Worm (Caenorhabditis elegans) whole organism, L4 larva: Measurements from ENCODE around the gene M116.5.

Experiments
- F37D6.2 ChIP-seq: sonication (generic microtip); optimal IDR thresholded peaks from 2 replicates; lab custom pipeline; 2016; ENCODE audit warnings: mild to moderate bottlenecking, missing genetic modification characterization, missing compliant biosample characterization
- F49E8.2 ChIP-seq: sonication (generic microtip); optimal IDR thresholded peaks from 2 replicates; lab custom pipeline; 2016; ENCODE audit warnings: missing compliant biosample characterization, mild to moderate bottlenecking, missing genetic modification characterization, borderline replicate concordance
- Y5F2A.4 ChIP-seq: fragments of 200-800 bp; sonication (Bioruptor generic); optimal IDR thresholded peaks from 2 replicates; lab custom pipeline; 2018; ENCODE audit warnings: mild to moderate bottlenecking, missing genetic modification characterization, missing compliant biosample characterization
- Y75B8A.6 ChIP-seq: fragments of 200-800 bp; sonication (Bioruptor generic); IDR thresholded peaks from 2 replicates; pipeline ENCODE4 v1.3.6; 2022; ENCODE audit warnings: missing genetic modification reagents, missing genetic modification characterization, missing compliant biosample characterization
- ZK546.5 ChIP-seq, 2 experiments: sonication (generic microtip); optimal IDR thresholded peaks; 2 replicates each; lab custom pipeline; 2017; ENCODE audit warnings: missing biosample characterization in 2 of 2, missing genetic modification characterization in 2 of 2
- aha-1 ChIP-seq: fragments of 150-350 bp; peaks from one replicate; lab custom pipeline; 2014; ENCODE audit warnings: missing biosample characterization, missing genetic modification characterization
- ama-1 ChIP-seq: fragments of 150-350 bp; optimal IDR thresholded peaks from 2 replicates; lab custom pipeline; 2014; ENCODE audit warnings: inconsistent platforms, mixed read lengths
- arid-1 ChIP-seq: fragments of 200-800 bp; sonication (Bioruptor generic); conservative IDR thresholded peaks from 2 replicates; pipeline ENCODE4 v1.3.6; 2022; ENCODE audit warnings: missing genetic modification reagents, missing genetic modification characterization, missing compliant biosample characterization
- ceh-32 ChIP-seq: sonication (generic microtip); optimal IDR thresholded peaks from 2 replicates; lab custom pipeline; 2016; ENCODE audit warnings: mild to moderate bottlenecking, missing genetic modification characterization, missing compliant biosample characterization; ENCODE audit not compliant: poor library complexity
- ceh-44 ChIP-seq: fragments of 200-800 bp; sonication (Bioruptor generic); IDR thresholded peaks from 2 replicates; pipeline ENCODE4 v1.3.6; 2022; ENCODE audit warnings: missing genetic modification reagents, missing genetic modification characterization, missing compliant biosample characterization
- ceh-82 ChIP-seq: sonication (generic microtip); optimal IDR thresholded peaks from 2 replicates; lab custom pipeline; 2017; ENCODE audit warnings: missing biosample characterization, missing genetic modification characterization
- ces-1 ChIP-seq: fragments of 150-350 bp; sonication (generic microtip); optimal IDR thresholded peaks from 4 replicates; lab custom pipeline; 2014; ENCODE audit warnings: missing biosample characterization, missing genetic modification reagents, missing genetic modification characterization
- daf-12 ChIP-seq: fragments of 150-350 bp; optimal IDR thresholded peaks from 2 replicates; lab custom pipeline; 2014; ENCODE audit warnings: missing biosample characterization, missing genetic modification reagents, missing genetic modification characterization
- daf-16 ChIP-seq, 3 experiments: sonication (generic microtip); optimal IDR thresholded peaks; 2 replicates each; lab custom pipeline; 2016 to 2017; ENCODE audit warnings: missing genetic modification characterization in 3 of 3, missing genetic modification reagents in 3 of 3, mild to moderate bottlenecking in 2 of 3, missing compliant biosample characterization in 2 of 3, missing biosample characterization in 1 of 3, moderate library complexity in 1 of 3
- dmd-6 ChIP-seq: fragments of 200-800 bp; sonication (Bioruptor generic); IDR thresholded peaks from 2 replicates; pipeline ENCODE4 v1.3.6; 2022; ENCODE audit warnings: missing genetic modification reagents, missing genetic modification characterization, missing compliant biosample characterization
- dmd-8 ChIP-seq: fragments of 200-800 bp; sonication (Bioruptor generic); IDR thresholded peaks from 2 replicates; pipeline ENCODE4 v1.3.6; 2022; ENCODE audit warnings: missing genetic modification characterization, missing compliant biosample characterization
- dmd-9 ChIP-seq: fragments of 200-800 bp; sonication (Bioruptor generic); IDR thresholded peaks from 2 replicates; pipeline ENCODE4 v1.3.6; 2022; ENCODE audit warnings: missing genetic modification reagents, missing genetic modification characterization, missing compliant biosample characterization
- egl-43 ChIP-seq: fragments of 200-800 bp; sonication (Bioruptor generic); IDR thresholded peaks from 2 replicates; pipeline ENCODE4 v1.3.6; 2022; ENCODE audit warnings: missing genetic modification reagents, missing genetic modification characterization, missing compliant biosample characterization
- fkh-10 ChIP-seq: fragments of 150-350 bp; optimal IDR thresholded peaks from 2 replicates; lab custom pipeline; 2014; ENCODE audit warnings: missing biosample characterization, missing genetic modification reagents, missing genetic modification characterization
- fos-1 ChIP-seq: fragments of 150-350 bp; optimal IDR thresholded peaks from 2 replicates; lab custom pipeline; 2014; ENCODE audit warnings: missing biosample characterization, missing genetic modification characterization
- gei-8 ChIP-seq: fragments of 200-800 bp; sonication (Bioruptor generic); optimal IDR thresholded peaks from 2 replicates; lab custom pipeline; 2018; ENCODE audit warnings: mild to moderate bottlenecking, missing genetic modification characterization, missing compliant biosample characterization
- hif-1 ChIP-seq, 2 experiments: sonication (generic microtip); optimal IDR thresholded peaks; 2 replicates each; lab custom pipeline; 2016 to 2017; ENCODE audit warnings: missing compliant biosample characterization in 2 of 2, missing genetic modification characterization in 2 of 2, missing genetic modification reagents in 2 of 2, missing genotype in 2 of 2, mild to moderate bottlenecking in 1 of 2
- hlh-30 ChIP-seq: sonication (generic microtip); optimal IDR thresholded peaks from 2 replicates; lab custom pipeline; 2017; ENCODE audit warnings: antibody characterized with exemption, mild to moderate bottlenecking, missing genetic modification characterization, missing compliant biosample characterization; ENCODE audit not compliant: insufficient read depth
- hmg-1.1 ChIP-seq: fragments of 200-800 bp; sonication (Bioruptor generic); IDR thresholded peaks from 2 replicates; pipeline ENCODE4 v1.3.6; 2022; ENCODE audit warnings: missing genetic modification reagents, missing genetic modification characterization, missing compliant biosample characterization
- jun-1 ChIP-seq: fragments of 150-350 bp; optimal IDR thresholded peaks from 2 replicates; lab custom pipeline; 2014; ENCODE audit warnings: missing biosample characterization, missing genetic modification reagents, missing genetic modification characterization
- lin-39 ChIP-seq: fragments of 150-350 bp; optimal IDR thresholded peaks from 2 replicates; lab custom pipeline; 2014; ENCODE audit warnings: missing biosample characterization, missing genetic modification reagents, missing genetic modification characterization
- lir-3 ChIP-seq: sonication (generic microtip); optimal IDR thresholded peaks from 2 replicates; lab custom pipeline; 2016; ENCODE audit warnings: mild to moderate bottlenecking, missing genetic modification characterization, missing compliant biosample characterization
- madf-9 ChIP-seq: fragments of 200-800 bp; sonication (Bioruptor generic); conservative IDR thresholded peaks from 2 replicates; pipeline ENCODE4 v1.3.6; 2022; ENCODE audit warnings: missing genetic modification reagents, missing genetic modification characterization, missing compliant biosample characterization
- mxl-2 ChIP-seq: fragments of 200-800 bp; sonication (Bioruptor generic); conservative IDR thresholded peaks from 2 replicates; pipeline ENCODE4 v1.3.6; 2022; ENCODE audit warnings: missing genetic modification reagents, missing genetic modification characterization, missing compliant biosample characterization
- nhr-11 ChIP-seq: fragments of 150-350 bp; optimal IDR thresholded peaks from 2 replicates; lab custom pipeline; 2014; ENCODE audit warnings: missing biosample characterization, missing genetic modification characterization
- nhr-111 ChIP-seq: fragments of 200-800 bp; sonication (Bioruptor generic); optimal IDR thresholded peaks from 2 replicates; lab custom pipeline; 2018; ENCODE audit warnings: mild to moderate bottlenecking, missing genetic modification characterization, missing compliant biosample characterization
- nhr-25 ChIP-seq: sonication (generic microtip); optimal IDR thresholded peaks from 2 replicates; lab custom pipeline; 2017; ENCODE audit warnings: missing genetic modification characterization, mild to moderate bottlenecking, missing compliant biosample characterization, antibody characterized with exemption, moderate library complexity, borderline replicate concordance; ENCODE audit not compliant: insufficient read depth
- nhr-6 ChIP-seq: fragments of 150-350 bp; optimal IDR thresholded peaks from 2 replicates; lab custom pipeline; 2014; ENCODE audit warnings: missing biosample characterization, missing genetic modification characterization
- nhr-77 ChIP-seq: fragments of 150-350 bp; optimal IDR thresholded peaks from 2 replicates; lab custom pipeline; 2014; ENCODE audit warnings: missing biosample characterization, missing genetic modification characterization
- rbr-2 ChIP-seq: sonication (generic microtip); optimal IDR thresholded peaks from 2 replicates; lab custom pipeline; 2016; ENCODE audit warnings: missing genotype, missing genetic modification characterization, missing compliant biosample characterization
- saeg-2 ChIP-seq: fragments of 200-800 bp; sonication (Bioruptor generic); IDR thresholded peaks from 2 replicates; pipeline ENCODE4 v1.3.6; 2022; ENCODE audit warnings: missing genetic modification reagents, missing genetic modification characterization, missing compliant biosample characterization
- set-16 ChIP-seq: fragments of 200-800 bp; sonication (Bioruptor generic); IDR thresholded peaks from 2 replicates; pipeline ENCODE4 v1.3.6; 2022; ENCODE audit warnings: missing genetic modification reagents, missing genetic modification characterization, missing compliant biosample characterization
- snpc-4 ChIP-seq: fragments of 150-350 bp; optimal IDR thresholded peaks from 2 replicates; lab custom pipeline; 2014; ENCODE audit warnings: missing biosample characterization, missing genetic modification characterization
- spr-3 ChIP-seq: fragments of 200-800 bp; sonication (Bioruptor generic); optimal IDR thresholded peaks from 2 replicates; lab custom pipeline; 2018; ENCODE audit warnings: mild to moderate bottlenecking, missing genetic modification characterization, missing compliant biosample characterization
- tag-97 ChIP-seq: fragments of 200-800 bp; sonication (Bioruptor generic); IDR thresholded peaks from 2 replicates; pipeline ENCODE4 v1.3.6; 2022; ENCODE audit warnings: missing genetic modification characterization, missing compliant biosample characterization
- unc-39 ChIP-seq: sonication (generic microtip); optimal IDR thresholded peaks from 2 replicates; lab custom pipeline; 2017; ENCODE audit warnings: missing biosample characterization, missing genetic modification characterization
- unc-62 ChIP-seq, 3 experiments: fragments of 150-350 bp in 1 of 3; sonication (generic microtip); optimal IDR thresholded peaks in 2 of 3; peaks in 1 of 3; 1 replicate in 1 of 3; 2 replicates in 2 of 3; lab custom pipeline; 2014 to 2017; ENCODE audit warnings: missing biosample characterization in 3 of 3, missing genetic modification characterization in 3 of 3, missing genetic modification reagents in 3 of 3, missing genotype in 1 of 3
- vab-7 ChIP-seq: fragments of 200-800 bp; sonication (Bioruptor generic); IDR thresholded peaks from 2 replicates; pipeline ENCODE4 v1.3.6; 2022; ENCODE audit warnings: missing genetic modification reagents, missing genetic modification characterization, missing compliant biosample characterization
- zag-1 ChIP-seq: fragments of 150-350 bp; optimal IDR thresholded peaks from 2 replicates; lab custom pipeline; 2014; ENCODE audit warnings: missing biosample characterization, missing genetic modification characterization
- zfp-2 ChIP-seq: sonication (generic microtip); optimal IDR thresholded peaks from 2 replicates; lab custom pipeline; 2016; ENCODE audit warnings: mild to moderate bottlenecking, missing genetic modification characterization, missing compliant biosample characterization
- zfp-3 ChIP-seq: fragments of 200-800 bp; sonication (Bioruptor generic); conservative IDR thresholded peaks from 2 replicates; pipeline ENCODE4 v1.3.6; 2022; ENCODE audit warnings: missing genetic modification reagents, missing genetic modification characterization, missing compliant biosample characterization
- zip-11 ChIP-seq: fragments of 200-800 bp; sonication (Bioruptor generic); IDR thresholded peaks from 2 replicates; pipeline ENCODE4 v1.3.6; 2022; ENCODE audit warnings: missing genetic modification characterization, missing compliant biosample characterization
- zip-2 ChIP-seq: fragments of 150-350 bp; optimal IDR thresholded peaks from 2 replicates; lab custom pipeline; 2014; ENCODE audit warnings: missing biosample characterization, missing genetic modification characterization

M116.5 gene

DNA sequence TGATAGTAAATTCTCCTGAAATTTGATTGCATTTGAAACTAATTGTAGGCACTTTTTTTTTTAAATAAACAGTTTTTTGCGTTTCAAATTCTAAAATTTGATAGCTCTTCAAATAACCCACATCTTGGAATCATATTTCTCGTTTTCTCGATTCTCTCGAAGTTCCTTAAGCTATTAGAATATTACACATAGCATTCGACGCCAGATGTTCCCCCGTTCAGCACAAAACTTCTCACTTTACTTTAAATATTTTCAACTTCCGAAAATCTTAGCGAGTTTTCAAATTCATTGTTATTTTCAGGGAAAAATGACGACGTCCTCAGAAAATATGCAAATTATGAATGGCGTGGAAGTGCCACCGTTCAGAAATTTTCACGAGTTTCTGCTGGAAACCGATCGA is 41.2 kb downstream of the M116.5 start, which contains the start of gene praf-3:
TSS of gene praf-3 (plus strand) at position 301 of the 400 bp plus-strand sequence.
- TF ChIP-seq zfp-2 (no peak), zip-2 (tag; lab: Kevin White, UChicago) (no peak), arid-1 (GFP tag; lab: Robert Waterston, UW) (no peak), dmd-8 (no peak), snpc-4 (tag; lab: Kevin White, UChicago) (no peak), hif-1 (tag; optimal IDR thresholded peaks at IDR 0.05; lab: Kevin White, UChicago) (no peak), hlh-30 (tag; lab: Kevin White, UChicago) (no peak), spr-3 (GFP tag; lab: Kevin White, UChicago) (no peak), Y75B8A.6 (GFP tag; lab: Robert Waterston, UW) (no peak), fkh-10 (no peak), fos-1 (tag; lab: Kevin White, UChicago) (no peak), egl-43 (GFP tag; lab: Robert Waterston, UW) (no peak), unc-62 (GFP tag; optimal IDR thresholded peaks at IDR 0.05 in 1 of 2; lab: Kevin White, UChicago) (no peak), unc-62 (tag; optimal IDR thresholded peaks at IDR 0.05; lab: Kevin White, UChicago) (no peak), ceh-44 (GFP tag; lab: Robert Waterston, UW) (no peak), madf-9 (GFP tag; lab: Robert Waterston, UW) (no peak), set-16 (GFP tag; lab: Robert Waterston, UW) (no peak), ceh-32 (no peak)

DNA sequence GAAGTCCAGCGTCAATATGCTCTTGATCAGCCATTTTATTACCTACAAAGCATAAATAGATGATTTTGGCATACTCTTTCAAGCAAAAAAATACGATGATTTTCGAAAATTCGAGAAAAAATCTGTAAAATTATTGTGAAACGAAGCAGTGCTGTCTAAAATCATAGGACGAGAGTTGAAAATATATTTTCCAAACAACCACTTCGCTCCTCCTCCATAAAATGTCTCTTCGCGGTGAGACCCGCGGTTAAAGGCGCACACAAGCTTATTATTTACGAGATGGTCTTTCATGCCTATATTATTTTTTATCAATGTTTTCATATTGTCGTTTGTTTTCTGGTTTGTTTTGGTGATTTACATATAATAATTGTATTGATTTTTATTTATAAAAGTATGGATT is 41.6 kb downstream of the M116.5 start, which contains the start of gene nap-1:
TSS of gene nap-1 (minus strand) at position 42 of the 400 bp plus-strand sequence.
- no peak for TF ChIP-seq lin-39 (tag; lab: Kevin White, UChicago)
- TF ChIP-seq ZK546.5 (tag; optimal IDR thresholded peaks at IDR 0.05; lab: Kevin White, UChicago): no peak
- peak in 1 of 2 experiments; percentile 20 for TF ChIP-seq unc-62 (GFP tag; optimal IDR thresholded peaks at IDR 0.05 in 1 of 2; lab: Kevin White, UChicago)
- TF ChIP-seq unc-62 (tag; optimal IDR thresholded peaks at IDR 0.05; lab: Kevin White, UChicago): no peak
- TF ChIP-seq ceh-44 (GFP tag; lab: Robert Waterston, UW): no peak
- TF ChIP-seq vab-7 (GFP tag; lab: Robert Waterston, UW): no peak
- TF ChIP-seq tag-97 (GFP tag; lab: Robert Waterston, UW): no peak
- TF ChIP-seq snpc-4 (tag; lab: Kevin White, UChicago): no peak
- no peak for TF ChIP-seq ama-1 (lab: Kevin White, UChicago)
- TF ChIP-seq saeg-2 (GFP tag; lab: Robert Waterston, UW): no peak
- TF ChIP-seq dmd-9 (GFP tag; lab: Robert Waterston, UW): no peak
- peak; percentile 83 for TF ChIP-seq nhr-77 (tag; lab: Kevin White, UChicago)
- TF ChIP-seq mxl-2 (GFP tag; lab: Robert Waterston, UW): no peak
- no peak for TF ChIP-seq ces-1 (GFP tag; lab: Kevin White, UChicago)
- no peak for TF ChIP-seq arid-1 (GFP tag; lab: Robert Waterston, UW)
- no peak for TF ChIP-seq daf-16 (GFP tag; optimal IDR thresholded peaks at IDR 0.05; lab: Kevin White, UChicago)
- TF ChIP-seq daf-16 (tag; optimal IDR thresholded peaks at IDR 0.05; lab: Kevin White, UChicago): peak; percentile 87
- TF ChIP-seq nhr-6 (tag; lab: Kevin White, UChicago): peak; percentile 60
- peak; percentile 39 for TF ChIP-seq aha-1 (tag; lab: Kevin White, UChicago)
- TF ChIP-seq daf-12 (tag; lab: Kevin White, UChicago): no peak
- TF ChIP-seq gei-8 (GFP tag; lab: Kevin White, UChicago): no peak
- TF ChIP-seq Y5F2A.4 (GFP tag; lab: Kevin White, UChicago): no peak
- TF ChIP-seq unc-39 (tag; lab: Kevin White, UChicago): no peak
- no peak for TF ChIP-seq set-16 (GFP tag; lab: Robert Waterston, UW)
- TF ChIP-seq zag-1 (tag; lab: Kevin White, UChicago): no peak
- no peak for TF ChIP-seq lir-3
- no peak for TF ChIP-seq nhr-111
- TF ChIP-seq hif-1 (tag; optimal IDR thresholded peaks at IDR 0.05; lab: Kevin White, UChicago): peak in 1 of 2 experiments; percentile 40
- TF ChIP-seq dmd-6 (GFP tag; lab: Robert Waterston, UW): peak; percentile 44; the same call in 1 of the 2 replicates
- no peak for TF ChIP-seq ceh-82
- TF ChIP-seq zip-2 (tag; lab: Kevin White, UChicago): no peak
- TF ChIP-seq nhr-11: peak; percentile 2
- no peak for TF ChIP-seq zfp-3 (GFP tag; lab: Robert Waterston, UW)
- peak; percentile 57 for TF ChIP-seq rbr-2 (tag; lab: Kevin White, UChicago)
- no peak for TF ChIP-seq F49E8.2 (tag; lab: Kevin White, UChicago)
- no peak for TF ChIP-seq zip-11 (GFP tag; lab: Robert Waterston, UW)
- TF ChIP-seq fkh-10: peak; percentile 18
- peak; percentile 63 for TF ChIP-seq hmg-1.1 (GFP tag; lab: Robert Waterston, UW)
- no peak for TF ChIP-seq jun-1 (tag; lab: Kevin White, UChicago)
- no peak for TF ChIP-seq F37D6.2 (tag; lab: Kevin White, UChicago)
- TF ChIP-seq nhr-25 (tag; lab: Kevin White, UChicago): peak; percentile 21
